Fruit fly (Drosophila melanogaster): Measurements from ENCODE around the gene CG32069.

CG32069 gene

DNA sequence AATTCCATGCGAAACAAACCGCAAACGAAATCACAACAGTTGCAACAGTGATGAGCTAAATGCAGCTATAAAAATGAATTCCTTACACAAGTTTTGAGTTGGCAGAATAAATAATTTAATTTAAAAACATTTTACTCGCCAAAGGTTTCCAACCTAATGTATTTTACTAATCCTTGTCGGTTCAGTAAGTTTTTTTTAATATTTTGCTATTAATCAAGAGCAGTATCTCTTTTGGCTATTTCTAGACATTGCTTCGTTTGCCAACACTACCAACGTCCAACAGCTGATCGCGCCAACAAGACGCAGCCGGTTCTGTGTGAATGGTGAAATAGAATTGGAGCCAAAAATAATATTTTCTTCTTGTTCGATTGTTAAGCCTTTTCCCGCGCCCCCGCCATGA is 2.3 kb upstream of the CG32069 start, which contains the start of the genes CG32075, CG45101 and SuUR (continued):
- TF ChIP-seq crol (GFP tag; IDR thresholded peaks at IDR 0.05) (no peak), CG17361 (GFP tag; IDR thresholded peaks at IDR 0.05) (peak; percentile 87), CG7987 (GFP tag; optimal IDR thresholded peaks at IDR 0.05) (peak; percentile 65), Oaz (GFP tag; IDR thresholded peaks at IDR 0.05) (peak; percentile 74), CG5180 (GFP tag; optimal IDR thresholded peaks at IDR 0.05) (peak; percentile 59), lmd (GFP tag; IDR thresholded peaks at IDR 0.05) (peak; percentile 88), Oli (tag; optimal IDR thresholded peaks at IDR 0.05) (peak; percentile 82), CG4360 (GFP tag; IDR thresholded peaks at IDR 0.05) (peak; percentile 47; the same call in 1 of the 2 replicates), tna (GFP tag; IDR thresholded peaks at IDR 0.05; ENCODE audit: partially characterized antibody) (no peak), az2 (GFP tag; optimal IDR thresholded peaks at IDR 0.05) (peak; percentile 87), CG30020 (tag; optimal IDR thresholded peaks at IDR 0.05) (peak; percentile 61), lilli (GFP tag; optimal IDR thresholded peaks at IDR 0.05) (peak; percentile 95), CG2129 (GFP tag; IDR thresholded peaks at IDR 0.05; ENCODE audit: partially characterized antibody) (no peak), en (GFP tag; optimal IDR thresholded peaks at IDR 0.05) (peak; percentile 18), ap (GFP tag; IDR thresholded peaks at IDR 0.05) (peak; percentile 83), rib (GFP tag; IDR thresholded peaks at IDR 0.05) (peak; percentile 74), CG11504 (tag; optimal IDR thresholded peaks at IDR 0.05) (peak; percentile 85), CG6689 (GFP tag; IDR thresholded peaks at IDR 0.05) (peak; percentile 88), dmrt11E (tag; optimal IDR thresholded peaks at IDR 0.05) (peak; percentile 84), CG17328 (GFP tag; IDR thresholded peaks at IDR 0.05) (peak; percentile 89), HLH3B (GFP tag; IDR thresholded peaks at IDR 0.05) (peak; percentile 78), Blimp-1 (GFP tag; optimal IDR thresholded peaks at IDR 0.05) (no peak), CG10147 (GFP tag; optimal IDR thresholded peaks at IDR 0.05) (peak; percentile 67), tll (GFP tag; optimal IDR thresholded peaks at IDR 0.05) (peak in 1 of 2 experiments; percentile 30), CG4424 (GFP tag; optimal IDR thresholded peaks at IDR 0.05) (peak; percentile 92), nerfin-1 (tag; optimal IDR thresholded peaks at IDR 0.05) (peak; percentile 77), pita (GFP tag; optimal IDR thresholded peaks at IDR 0.05) (no peak), CG12744 (GFP tag; optimal IDR thresholded peaks at IDR 0.05) (peak; percentile 89), CG13775 (GFP tag; optimal IDR thresholded peaks at IDR 0.05) (peak; percentile 93), exex (tag; optimal IDR thresholded peaks at IDR 0.05) (peak; percentile 51), grn (GFP tag; optimal IDR thresholded peaks at IDR 0.05) (peak; percentile 24), CG15696 (tag; optimal IDR thresholded peaks at IDR 0.05) (peak; percentile 84), Fer2 (tag; optimal IDR thresholded peaks at IDR 0.05) (peak; percentile 79), CG1603 (tag; optimal IDR thresholded peaks at IDR 0.05) (peak; percentile 51), jigr1 (GFP tag; IDR thresholded peaks at IDR 0.05) (peak; percentile 51; the same call in 1 of the 3 replicates), C15 (GFP tag; IDR thresholded peaks at IDR 0.05) (peak; percentile 86), fd102C (GFP tag; optimal IDR thresholded peaks at IDR 0.05) (peak; percentile 36), knrl (GFP tag; IDR thresholded peaks at IDR 0.05; ENCODE audit: partially characterized antibody) (peak; percentile 24; the same call in 1 of the 3 replicates), Nf-YA (GFP tag; IDR thresholded peaks at IDR 0.05) (peak; percentile 69; the same call in 1 of the 2 replicates), lbe (GFP tag; optimal IDR thresholded peaks at IDR 0.05) (peak; percentile 73), ab (GFP tag; optimal IDR thresholded peaks at IDR 0.05) (peak; percentile 88), Max (GFP tag; optimal IDR thresholded peaks at IDR 0.05) (peak; percentile 93), CG8924 (tag; optimal IDR thresholded peaks at IDR 0.05) (peak; percentile 86), gem (tag; optimal IDR thresholded peaks at IDR 0.05) (peak; percentile 92), ash1 (GFP tag; optimal IDR thresholded peaks at IDR 0.05) (no peak), CG12236 (GFP tag; optimal IDR thresholded peaks at IDR 0.05) (peak; percentile 64), CG15011 (GFP tag; optimal IDR thresholded peaks at IDR 0.05) (peak; percentile 39), Lpt (GFP tag; optimal IDR thresholded peaks at IDR 0.05) (no peak), Meics (GFP tag; optimal IDR thresholded peaks at IDR 0.05) (peak; percentile 86), fd3F (GFP tag; optimal IDR thresholded peaks at IDR 0.05) (peak; percentile 81)
